Fruit fly (Drosophila melanogaster) whole organism, embryonic: Measurements from ENCODE around the gene CG7896.

ENCODE experiments used
- Aef1 ChIP-seq: fragments of 200-800 bp; sonication (Bioruptor generic); IDR thresholded peaks from 3 replicates; pipeline ENCODE4 v1.3.6; 2022; ENCODE audit warnings: missing biosample characterization, missing genetic modification characterization
- Blimp-1 ChIP-seq: fragments of 200-800 bp; sonication (Bioruptor generic); optimal IDR thresholded peaks from 3 replicates; lab custom pipeline; 2018; ENCODE audit warnings: missing biosample characterization, missing genetic modification characterization, mild to moderate bottlenecking, moderate library complexity, missing genetic modification reagents
- CG10366 ChIP-seq: fragments of 200-800 bp; sonication (Bioruptor generic); IDR thresholded peaks from 2 replicates; pipeline ENCODE4 v1.3.6; 2022; ENCODE audit warnings: missing biosample characterization, missing genetic modification characterization
- CG10543 ChIP-seq: fragments of 200-800 bp; sonication (Bioruptor generic); optimal IDR thresholded peaks from 3 replicates; lab custom pipeline; 2017; ENCODE audit warnings: missing biosample characterization, mild to moderate bottlenecking, missing genetic modification characterization, moderate library complexity
- CG10565 ChIP-seq: fragments of 200-800 bp; sonication (Bioruptor generic); optimal IDR thresholded peaks from 3 replicates; lab custom pipeline; 2016; ENCODE audit warnings: missing biosample characterization, mild to moderate bottlenecking, missing genetic modification characterization
- CG11085 ChIP-seq: fragments of 200-800 bp; sonication (Bioruptor generic); IDR thresholded peaks from 2 replicates; pipeline ENCODE4 v1.3.6; 2022; ENCODE audit warnings: missing biosample characterization, missing genetic modification characterization
- CG11723 ChIP-seq: fragments of 200-800 bp; sonication (Bioruptor generic); optimal IDR thresholded peaks from 2 replicates; lab custom pipeline; 2017; ENCODE audit warnings: missing biosample characterization, mild to moderate bottlenecking, missing genetic modification characterization
- CG13123 ChIP-seq: fragments of 200-800 bp; sonication (Bioruptor generic); optimal IDR thresholded peaks from 2 replicates; lab custom pipeline; 2016; ENCODE audit warnings: missing biosample characterization, missing genetic modification characterization
- CG14667 ChIP-seq: fragments of 200-800 bp; sonication (Bioruptor generic); IDR thresholded peaks from 2 replicates; pipeline ENCODE4 v1.3.6; 2022; ENCODE audit warnings: missing biosample characterization, missing genetic modification characterization
- CG15269 ChIP-seq: fragments of 200-800 bp; sonication (Bioruptor generic); optimal IDR thresholded peaks from 2 replicates; lab custom pipeline; 2018; ENCODE audit warnings: missing biosample characterization, mild to moderate bottlenecking, missing genetic modification characterization, moderate library complexity
- CG16815 ChIP-seq: fragments of 200-800 bp; sonication (Bioruptor generic); optimal IDR thresholded peaks from 3 replicates; lab custom pipeline; 2017; ENCODE audit warnings: missing biosample characterization, mild to moderate bottlenecking, missing genetic modification characterization
- CG17186 ChIP-seq: fragments of 200-800 bp; sonication (Bioruptor generic); optimal IDR thresholded peaks from 3 replicates; lab custom pipeline; 2017; ENCODE audit warnings: missing biosample characterization, missing genetic modification reagents, missing genetic modification characterization
- CG18764 ChIP-seq: fragments of 200-800 bp; sonication (Bioruptor generic); optimal IDR thresholded peaks from 3 replicates; lab custom pipeline; 2016; ENCODE audit warnings: missing biosample characterization, missing genetic modification characterization
- CG2875 ChIP-seq: fragments of 200-800 bp; sonication (Bioruptor generic); optimal IDR thresholded peaks from 2 replicates; lab custom pipeline; 2017; ENCODE audit warnings: missing biosample characterization, mild to moderate bottlenecking, missing genetic modification characterization, missing genetic modification reagents
- CG4328 ChIP-seq: fragments of 200-800 bp; sonication (Bioruptor generic); optimal IDR thresholded peaks from 3 replicates; lab custom pipeline; 2017; ENCODE audit warnings: missing biosample characterization, missing genetic modification reagents, missing genetic modification characterization
- CG6272 ChIP-seq: fragments of 200-800 bp; sonication (Bioruptor generic); IDR thresholded peaks from 2 replicates; pipeline ENCODE4 v1.3.6; 2022; ENCODE audit warnings: missing biosample characterization, missing genetic modification characterization
- CG6854 ChIP-seq: fragments of 200-800 bp; sonication (Bioruptor generic); optimal IDR thresholded peaks from 3 replicates; lab custom pipeline; 2017; ENCODE audit warnings: missing biosample characterization, mild to moderate bottlenecking, missing genetic modification characterization
- CG9437 ChIP-seq: fragments of 200-800 bp; sonication (Bioruptor generic); optimal IDR thresholded peaks from 2 replicates; lab custom pipeline; 2018; ENCODE audit warnings: missing biosample characterization, mild to moderate bottlenecking, missing genetic modification characterization
- CTCF ChIP-seq: fragments of 200-800 bp; sonication (Bioruptor generic); optimal IDR thresholded peaks from 2 replicates; lab custom pipeline; 2017; ENCODE audit warnings: missing biosample characterization, mild to moderate bottlenecking, missing genetic modification characterization, moderate library complexity
- CrebB ChIP-seq: fragments of 200-800 bp; sonication (Bioruptor generic); optimal IDR thresholded peaks from 3 replicates; lab custom pipeline; 2018; ENCODE audit warnings: missing biosample characterization, mild to moderate bottlenecking, missing genetic modification characterization
- E2f1 ChIP-seq: fragments of 200-800 bp; sonication (Bioruptor generic); IDR thresholded peaks from 2 replicates; pipeline ENCODE4 v1.3.6; 2022; ENCODE audit warnings: missing biosample characterization, missing genetic modification characterization
- Fer3 ChIP-seq: fragments of 200-800 bp; sonication (Bioruptor generic); optimal IDR thresholded peaks from 2 replicates; lab custom pipeline; 2018; ENCODE audit warnings: missing biosample characterization, mild to moderate bottlenecking, missing genetic modification characterization, moderate library complexity
- H2.0 ChIP-seq: fragments of 200-800 bp; sonication (Bioruptor generic); IDR thresholded peaks from 2 replicates; pipeline ENCODE4 v1.3.6; 2022; ENCODE audit warnings: missing biosample characterization, missing genetic modification characterization
- HLH3B ChIP-seq: fragments of 200-800 bp; sonication (Bioruptor generic); IDR thresholded peaks from 2 replicates; pipeline ENCODE4 v1.3.6; 2022; ENCODE audit warnings: missing biosample characterization, missing genetic modification characterization
- Lim3 ChIP-seq: fragments of 200-800 bp; sonication (Bioruptor generic); IDR thresholded peaks from 2 replicates; pipeline ENCODE4 v1.3.6; 2022; ENCODE audit warnings: missing biosample characterization, missing genetic modification characterization
- MESR4 ChIP-seq: fragments of 200-800 bp; sonication (Bioruptor generic); optimal IDR thresholded peaks from 2 replicates; lab custom pipeline; 2018; ENCODE audit warnings: missing biosample characterization, mild to moderate bottlenecking, missing genetic modification characterization, moderate library complexity
- Myb ChIP-seq: fragments of 200-800 bp; sonication (Bioruptor generic); optimal IDR thresholded peaks from 2 replicates; lab custom pipeline; 2016; ENCODE audit warnings: missing biosample characterization, missing genetic modification characterization
- Nf-YC ChIP-seq: fragments of 200-800 bp; optimal IDR thresholded peaks from 3 replicates; lab custom pipeline; 2019; ENCODE audit warnings: missing biosample characterization, mild to moderate bottlenecking, missing genetic modification characterization, moderate library complexity
- Six4 ChIP-seq: fragments of 200-800 bp; sonication (Bioruptor generic); optimal IDR thresholded peaks from 2 replicates; lab custom pipeline; 2016; ENCODE audit warnings: missing biosample characterization, missing genetic modification characterization
- Sox102F ChIP-seq: fragments of 200-800 bp; sonication (Bioruptor generic); optimal IDR thresholded peaks from 2 replicates; lab custom pipeline; 2018; ENCODE audit warnings: missing biosample characterization, mild to moderate bottlenecking, missing genetic modification characterization, moderate library complexity
- ara ChIP-seq: fragments of 200-800 bp; sonication (Bioruptor generic); IDR thresholded peaks from 2 replicates; pipeline ENCODE4 v1.3.6; 2022; ENCODE audit warnings: missing biosample characterization, missing genetic modification characterization
- bab2 ChIP-seq: fragments of 200-800 bp; sonication (Bioruptor generic); optimal IDR thresholded peaks from 2 replicates; lab custom pipeline; 2016; ENCODE audit warnings: missing biosample characterization, missing genetic modification characterization
- cad ChIP-seq: fragments of >200 bp; optimal IDR thresholded peaks from 2 replicates; lab custom pipeline; 2017; ENCODE audit warnings: missing biosample characterization, missing genetic modification characterization
- crc ChIP-seq: fragments of 200-800 bp; sonication (Bioruptor generic); optimal IDR thresholded peaks from 2 replicates; lab custom pipeline; 2016; ENCODE audit warnings: missing biosample characterization, missing genetic modification characterization
- crp ChIP-seq, 2 experiments: fragments of 200-800 bp; sonication (Bioruptor generic); optimal IDR thresholded peaks; 2 replicates in 1 of 2; 3 replicates in 1 of 2; lab custom pipeline; 2017; ENCODE audit warnings: missing biosample characterization in 2 of 2, missing genetic modification characterization in 2 of 2, mild to moderate bottlenecking in 1 of 2, moderate library complexity in 1 of 2
- cwo ChIP-seq: fragments of 200-800 bp; sonication (Bioruptor generic); optimal IDR thresholded peaks from 3 replicates; lab custom pipeline; 2017; ENCODE audit warnings: missing biosample characterization, missing genetic modification characterization, mild to moderate bottlenecking, moderate library complexity, missing genetic modification reagents
- dpn ChIP-seq, 2 experiments: fragments of 200-800 bp; sonication (Bioruptor generic); optimal IDR thresholded peaks; 3 replicates each; lab custom pipeline; 2016; ENCODE audit warnings: missing biosample characterization in 2 of 2, missing genetic modification characterization in 2 of 2
- ewg ChIP-seq: fragments of 200-800 bp; sonication (Bioruptor generic); optimal IDR thresholded peaks from 3 replicates; lab custom pipeline; 2017; ENCODE audit warnings: mild to moderate bottlenecking, missing biosample characterization, missing genetic modification reagents, missing genetic modification characterization
- exex ChIP-seq: fragments of 200-800 bp; sonication (Bioruptor generic); optimal IDR thresholded peaks from 4 replicates; lab custom pipeline; 2018; ENCODE audit warnings: missing biosample characterization, mild to moderate bottlenecking, missing genetic modification characterization, moderate library complexity
- fd102C ChIP-seq: fragments of 200-800 bp; sonication (Bioruptor generic); optimal IDR thresholded peaks from 2 replicates; lab custom pipeline; 2018; ENCODE audit warnings: missing biosample characterization, mild to moderate bottlenecking, missing genetic modification characterization, moderate library complexity
- fu2 ChIP-seq: fragments of 200-800 bp; sonication (Bioruptor generic); optimal IDR thresholded peaks from 2 replicates; lab custom pipeline; 2016; ENCODE audit warnings: missing biosample characterization, missing genetic modification characterization
- her ChIP-seq: fragments of 200-800 bp; sonication (Bioruptor generic); optimal IDR thresholded peaks from 2 replicates; lab custom pipeline; 2016; ENCODE audit warnings: missing biosample characterization, missing genetic modification characterization
- luna ChIP-seq: fragments of 200-800 bp; sonication (Bioruptor generic); optimal IDR thresholded peaks from 2 replicates; lab custom pipeline; 2016; ENCODE audit warnings: missing biosample characterization, missing genetic modification characterization
- oc ChIP-seq: fragments of 200-800 bp; sonication (Bioruptor generic); optimal IDR thresholded peaks from 2 replicates; lab custom pipeline; 2018; ENCODE audit warnings: missing biosample characterization, mild to moderate bottlenecking, missing genetic modification characterization, moderate library complexity
- p53 ChIP-seq: fragments of 200-800 bp; sonication (Bioruptor generic); optimal IDR thresholded peaks from 2 replicates; lab custom pipeline; 2016; ENCODE audit warnings: missing biosample characterization, missing genetic modification characterization
- pb ChIP-seq: fragments of 200-800 bp; sonication (Bioruptor generic); optimal IDR thresholded peaks from 3 replicates; lab custom pipeline; 2016; ENCODE audit warnings: missing biosample characterization, missing genetic modification characterization
- pum ChIP-seq: fragments of 200-800 bp; sonication (Bioruptor generic); optimal IDR thresholded peaks from 2 replicates; lab custom pipeline; 2016; ENCODE audit warnings: missing biosample characterization, missing genetic modification characterization
- sob ChIP-seq: fragments of 200-800 bp; sonication (Bioruptor generic); IDR thresholded peaks from 2 replicates; pipeline ENCODE4 v1.3.6; 2022; ENCODE audit warnings: missing biosample characterization, missing genetic modification characterization
- tll ChIP-seq, 2 experiments: fragments of 200-800 bp in 1 of 2; fragments of >200 bp in 1 of 2; sonication (Bioruptor generic) in 1 of 2; optimal IDR thresholded peaks; 2 replicates each; lab custom pipeline; 2017 to 2019; ENCODE audit warnings: missing biosample characterization in 2 of 2, missing genetic modification characterization in 2 of 2, mild to moderate bottlenecking in 1 of 2, moderate library complexity in 1 of 2
- twi ChIP-seq: fragments of 200-800 bp; optimal IDR thresholded peaks from 2 replicates; lab custom pipeline; 2019; ENCODE audit warnings: missing biosample characterization, mild to moderate bottlenecking, missing genetic modification characterization, moderate library complexity
- tx ChIP-seq: fragments of 200-800 bp; sonication (Bioruptor generic); optimal IDR thresholded peaks from 2 replicates; lab custom pipeline; 2016; ENCODE audit warnings: missing biosample characterization, missing genetic modification characterization

The CG7896 gene

dm6 chr3R:29997607-29998236 lies 14.5 kb downstream of the CG7896 start, which contains the start of the genes CG15525 and CG11504 (continued):
- TF ChIP-seq HLH3B (GFP tag; lab: Robert Waterston, UW) (peak; percentile 58; the same call in 1 of the 2 replicates), Lim3 (GFP tag; lab: Robert Waterston, UW) (no peak), crp (GFP tag; optimal IDR thresholded peaks at IDR 0.05; lab: Kevin White, UChicago) (peak in 1 of 2 experiments; percentile 33), CG9437 (peak; percentile 19), pum (peak; percentile 47), Myb (GFP tag; lab: Kevin White, UChicago) (no peak), CG10565 (GFP tag; lab: Kevin White, UChicago) (no peak), CG16815 (GFP tag; lab: Kevin White, UChicago) (no peak), CG18764 (GFP tag; lab: Kevin White, UChicago) (peak; percentile 19), CG2875 (GFP tag; lab: Kevin White, UChicago) (no peak), CG10366 (GFP tag; lab: Robert Waterston, UW) (peak; percentile 54; the same call in 1 of the 2 replicates), cwo (GFP tag; lab: Kevin White, UChicago) (no peak), Blimp-1 (GFP tag; lab: Kevin White, UChicago) (no peak), cad (GFP tag; lab: Kevin White, UChicago) (no peak), pb (GFP tag; lab: Kevin White, UChicago) (no peak), Six4 (GFP tag; lab: Kevin White, UChicago) (no peak), CG13123 (GFP tag; lab: Kevin White, UChicago) (peak; percentile 5), CG6272 (GFP tag; lab: Robert Waterston, UW) (peak; percentile 66), CG4328 (GFP tag; lab: Kevin White, UChicago) (no peak), tx (GFP tag; lab: Kevin White, UChicago) (peak; percentile 56), dpn (GFP tag; optimal IDR thresholded peaks at IDR 0.05; lab: Kevin White, UChicago) (peak; percentile 68 to 75), Sox102F (GFP tag; lab: Kevin White, UChicago) (no peak), MESR4 (GFP tag; lab: Kevin White, UChicago) (peak; percentile 66), fu2 (GFP tag; lab: Kevin White, UChicago) (peak; percentile 41), fd102C (GFP tag; lab: Kevin White, UChicago) (no peak), sob (peak; percentile 67), crc (GFP tag; lab: Kevin White, UChicago) (no peak), ara (GFP tag; lab: Robert Waterston, UW) (no peak), luna (no peak), tll (GFP tag; optimal IDR thresholded peaks at IDR 0.05; lab: Kevin White, UChicago) (no peak), Aef1 (GFP tag; lab: Robert Waterston, UW) (peak; percentile 78), CG6854 (GFP tag; lab: Kevin White, UChicago) (no peak), CG11723 (GFP tag; lab: Kevin White, UChicago) (no peak), CG15269 (tag; lab: Kevin White, UChicago) (no peak), CrebB (tag; lab: Kevin White, UChicago) (no peak), her (GFP tag; lab: Kevin White, UChicago) (no peak), CG17186 (GFP tag; lab: Kevin White, UChicago) (peak; percentile 71), exex (tag; lab: Kevin White, UChicago) (no peak), CG14667 (peak; percentile 31; the same call in 1 of the 2 replicates), p53 (GFP tag; lab: Kevin White, UChicago) (no peak), oc (no peak), CG11085 (GFP tag; lab: Robert Waterston, UW) (0 out of 2 replicates have a peak, but pooled peaks have one; percentile 9), E2f1 (GFP tag; lab: Robert Waterston, UW) (peak; percentile 56), CTCF (no peak), Nf-YC (tag; lab: Kevin White, UChicago) (no peak), CG10543 (GFP tag; lab: Kevin White, UChicago) (no peak), bab2 (GFP tag; lab: Kevin White, UChicago) (peak; percentile 37), twi (no peak), ewg (GFP tag; lab: Kevin White, UChicago) (peak; percentile 52), Fer3 (tag; lab: Kevin White, UChicago) (no peak), H2.0 (GFP tag; lab: Robert Waterston, UW) (peak; percentile 21; the same call in 1 of the 2 replicates)
